Worm (Caenorhabditis elegans) whole organism, mixed stage, embryonic: ENCODE results near the gene abf-3.

Experiments
- M03D4.4 ChIP-seq: sonication (generic microtip); optimal IDR thresholded peaks from 2 replicates; lab custom pipeline; 2017; ENCODE audit warnings: mild to moderate bottlenecking, missing genetic modification characterization, missing compliant biosample characterization
- bed-3 ChIP-seq: fragments of 200-800 bp; sonication (Bioruptor generic); optimal IDR thresholded peaks from 3 replicates; lab custom pipeline; 2018; ENCODE audit warnings: mild to moderate bottlenecking, missing genetic modification characterization, moderate library complexity, missing compliant biosample characterization
- blmp-1 ChIP-seq: fragments of 150-350 bp; optimal IDR thresholded peaks from 2 replicates; lab custom pipeline; 2014; ENCODE audit warnings: missing biosample characterization, missing genetic modification characterization
- ceh-39 ChIP-seq: fragments of 150-350 bp; optimal IDR thresholded peaks from 2 replicates; lab custom pipeline; 2014; ENCODE audit warnings: missing biosample characterization, missing genetic modification characterization
- ceh-43 ChIP-seq: fragments of 200-800 bp; sonication (Bioruptor generic); optimal IDR thresholded peaks from 2 replicates; lab custom pipeline; 2018; ENCODE audit warnings: mild to moderate bottlenecking, missing genetic modification characterization, moderate library complexity, missing compliant biosample characterization
- ceh-83 ChIP-seq: fragments of 200-800 bp; sonication (Bioruptor generic); optimal IDR thresholded peaks from 2 replicates; lab custom pipeline; 2018; ENCODE audit warnings: mild to moderate bottlenecking, missing genetic modification characterization, missing compliant biosample characterization
- ces-1 ChIP-seq: fragments of 150-350 bp; optimal IDR thresholded peaks from 2 replicates; lab custom pipeline; 2014; ENCODE audit warnings: missing biosample characterization, missing genetic modification reagents, missing genetic modification characterization
- elt-1 ChIP-seq: sonication (generic microtip); optimal IDR thresholded peaks from 2 replicates; lab custom pipeline; 2017; ENCODE audit warnings: missing genetic modification characterization, mild to moderate bottlenecking, missing compliant biosample characterization, antibody characterized with exemption, moderate library complexity, borderline replicate concordance; ENCODE audit not compliant: insufficient read depth
- elt-3 ChIP-seq: fragments of 150-350 bp; optimal IDR thresholded peaks from 2 replicates; lab custom pipeline; 2014; ENCODE audit warnings: missing biosample characterization, missing genetic modification characterization
- flh-1 ChIP-seq: fragments of 200-800 bp; sonication (Bioruptor generic); optimal IDR thresholded peaks from 2 replicates; lab custom pipeline; 2018; ENCODE audit warnings: mild to moderate bottlenecking, missing genetic modification characterization, moderate library complexity, missing compliant biosample characterization
- ham-2 ChIP-seq: fragments of 200-800 bp; sonication (Bioruptor generic); optimal IDR thresholded peaks from 2 replicates; lab custom pipeline; 2018; ENCODE audit warnings: mild to moderate bottlenecking, missing genetic modification characterization, missing compliant biosample characterization
- hlh-1 ChIP-seq: fragments of 150-350 bp; optimal IDR thresholded peaks from 2 replicates; lab custom pipeline; 2014; ENCODE audit warnings: missing biosample characterization, missing genetic modification reagents, missing genetic modification characterization
- lsy-2 ChIP-seq: fragments of 150-350 bp; optimal IDR thresholded peaks from 2 replicates; lab custom pipeline; 2014; ENCODE audit warnings: missing biosample characterization, missing genetic modification characterization
- mab-5 ChIP-seq: fragments of 150-350 bp; optimal IDR thresholded peaks from 2 replicates; lab custom pipeline; 2014; ENCODE audit warnings: missing biosample characterization, missing genetic modification characterization
- mep-1 ChIP-seq: fragments of 150-350 bp; optimal IDR thresholded peaks from 2 replicates; lab custom pipeline; 2017; ENCODE audit warnings: missing biosample characterization, missing genetic modification reagents, missing genetic modification characterization, inconsistent platforms
- mls-2 ChIP-seq: sonication (generic microtip); optimal IDR thresholded peaks from 2 replicates; lab custom pipeline; 2016; ENCODE audit warnings: mild to moderate bottlenecking, missing genetic modification characterization, moderate library complexity, missing compliant biosample characterization
- nhr-12 ChIP-seq: fragments of 150-350 bp; optimal IDR thresholded peaks from 2 replicates; lab custom pipeline; 2014; ENCODE audit warnings: missing biosample characterization, missing genetic modification characterization
- nhr-2 ChIP-seq: fragments of 150-350 bp; optimal IDR thresholded peaks from 2 replicates; lab custom pipeline; 2014; ENCODE audit warnings: missing biosample characterization, missing genetic modification characterization
- nhr-237 ChIP-seq: fragments of 150-350 bp; optimal IDR thresholded peaks from 2 replicates; lab custom pipeline; 2014; ENCODE audit warnings: missing biosample characterization, missing genetic modification characterization
- nhr-28 ChIP-seq: fragments of 150-350 bp; optimal IDR thresholded peaks from 2 replicates; lab custom pipeline; 2014; ENCODE audit warnings: missing biosample characterization, missing genetic modification characterization
- pha-4 ChIP-seq: fragments of 150-350 bp; optimal IDR thresholded peaks from 2 replicates; lab custom pipeline; 2018; ENCODE audit warnings: missing biosample characterization, missing genetic modification reagents, missing genetic modification characterization
- sem-2 ChIP-seq: fragments of 200-800 bp; sonication (Bioruptor generic); optimal IDR thresholded peaks from 2 replicates; lab custom pipeline; 2018; ENCODE audit warnings: mild to moderate bottlenecking, missing genetic modification characterization, missing compliant biosample characterization
- snpc-4 ChIP-seq: fragments of 150-350 bp; optimal IDR thresholded peaks from 2 replicates; lab custom pipeline; 2014; ENCODE audit warnings: missing biosample characterization, missing genetic modification characterization
- sptf-1 ChIP-seq: sonication (generic microtip); optimal IDR thresholded peaks from 2 replicates; lab custom pipeline; 2017; ENCODE audit warnings: mild to moderate bottlenecking, missing genetic modification characterization, moderate library complexity, missing compliant biosample characterization
- tbx-8 ChIP-seq: fragments of 200-800 bp; sonication (Bioruptor generic); optimal IDR thresholded peaks from 2 replicates; lab custom pipeline; 2018; ENCODE audit warnings: mild to moderate bottlenecking, missing genetic modification characterization, moderate library complexity, missing compliant biosample characterization
- unc-120 ChIP-seq: sonication (generic microtip); optimal IDR thresholded peaks from 2 replicates; lab custom pipeline; 2017; ENCODE audit warnings: missing genetic modification characterization, missing compliant biosample characterization; ENCODE audit not compliant: poor library complexity, severe bottlenecking
- unc-39 ChIP-seq: fragments of 150-350 bp; optimal IDR thresholded peaks from 2 replicates; lab custom pipeline; 2014; ENCODE audit warnings: missing biosample characterization, missing genetic modification characterization
- unc-62 ChIP-seq: fragments of 150-350 bp; optimal IDR thresholded peaks from 2 replicates; lab custom pipeline; 2014; ENCODE audit warnings: missing biosample characterization, missing genetic modification reagents, missing genetic modification characterization
- ztf-11 ChIP-seq: fragments of 150-350 bp; optimal IDR thresholded peaks from 2 replicates; lab custom pipeline; 2014; ENCODE audit warnings: missing biosample characterization, missing genetic modification characterization

The abf-3 gene

ce11 chrV:15793270-15793669 lies 24.4 kb downstream of the abf-3 start, which contains the start of gene T26E4.7:
TSS of gene T26E4.7 (plus strand) at chrV:15793570.
- TF ChIP-seq unc-120, result no peak
- TF ChIP-seq nhr-237, result no peak
- TF ChIP-seq blmp-1 (tag; lab: Kevin White, UChicago), result no peak
- TF ChIP-seq lsy-2, result no peak
- TF ChIP-seq ceh-43 (GFP tag; lab: Kevin White, UChicago), result no peak
- no peak for TF ChIP-seq elt-1 (tag; lab: Kevin White, UChicago)
- no peak for TF ChIP-seq M03D4.4
- TF ChIP-seq mep-1 (tag; lab: Kevin White, UChicago), result no peak
- no peak for TF ChIP-seq snpc-4 (tag; lab: Kevin White, UChicago)
- TF ChIP-seq ceh-83 (GFP tag; lab: Kevin White, UChicago), result no peak
- TF ChIP-seq unc-39 (tag; lab: Kevin White, UChicago), result no peak
- TF ChIP-seq mab-5 (tag; lab: Kevin White, UChicago), result no peak
- TF ChIP-seq nhr-28, result no peak
- no peak for TF ChIP-seq tbx-8 (GFP tag; lab: Kevin White, UChicago)

- TF ChIP-seq sptf-1, result no peak
- TF ChIP-seq unc-62 (GFP tag; lab: Kevin White, UChicago), result no peak
- TF ChIP-seq ham-2 (GFP tag; lab: Kevin White, UChicago), result no peak
- TF ChIP-seq nhr-237, result no peak
- TF ChIP-seq ceh-39 (tag; lab: Kevin White, UChicago), result no peak
- no peak for TF ChIP-seq tbx-8 (GFP tag; lab: Kevin White, UChicago)
- no peak for TF ChIP-seq blmp-1 (tag; lab: Kevin White, UChicago)
- no peak for TF ChIP-seq ztf-11 (tag; lab: Kevin White, UChicago)
- TF ChIP-seq elt-1 (tag; lab: Kevin White, UChicago), result no peak
Observed at ce11 chrV:15792409-15792808, 25.2 kb downstream of the abf-3 start, which contains the start of gene T26E4.4. TSS of gene T26E4.4 (minus strand) at chrV:15792509.

- TF ChIP-seq ceh-83 (GFP tag; lab: Kevin White, UChicago) (no peak), ceh-39 (tag; lab: Kevin White, UChicago) (no peak), mls-2 (tag; lab: Kevin White, UChicago) (no peak), tbx-8 (GFP tag; lab: Kevin White, UChicago) (no peak)
Observed at ce11 chrV:15782494-15782893, 35.2 kb downstream of the abf-3 start, which contains the start of gene T26E4.3. TSS of gene T26E4.3 (plus strand) at chrV:15782794.

ce11 chrV:15781086-15781485 lies 36.6 kb downstream of the abf-3 start, which contains the start of gene T26E4.2:
TSS of gene T26E4.2 (plus strand) at chrV:15781386.
- TF ChIP-seq blmp-1 (tag; lab: Kevin White, UChicago) (no peak), ces-1 (GFP tag; lab: Kevin White, UChicago) (no peak), nhr-237 (no peak), elt-3 (tag; lab: Kevin White, UChicago) (no peak), bed-3 (GFP tag; lab: Kevin White, UChicago) (no peak), sptf-1 (no peak), ceh-43 (GFP tag; lab: Kevin White, UChicago) (no peak), nhr-28 (no peak), pha-4 (tag; lab: Kevin White, UChicago) (no peak), nhr-2 (tag; lab: Kevin White, UChicago) (no peak), unc-62 (GFP tag; lab: Kevin White, UChicago) (no peak), ceh-39 (tag; lab: Kevin White, UChicago) (no peak), tbx-8 (GFP tag; lab: Kevin White, UChicago) (no peak), mab-5 (tag; lab: Kevin White, UChicago) (no peak), snpc-4 (tag; lab: Kevin White, UChicago) (no peak), unc-120 (no peak), lsy-2 (no peak), mls-2 (tag; lab: Kevin White, UChicago) (no peak), sem-2 (GFP tag; lab: Kevin White, UChicago) (no peak), ztf-11 (tag; lab: Kevin White, UChicago) (no peak)

- TF ChIP-seq ceh-43 (GFP tag; lab: Kevin White, UChicago) (no peak), sem-2 (GFP tag; lab: Kevin White, UChicago) (no peak), nhr-12 (tag; lab: Kevin White, UChicago) (no peak), mls-2 (tag; lab: Kevin White, UChicago) (no peak), mep-1 (tag; lab: Kevin White, UChicago) (no peak), M03D4.4 (no peak), ham-2 (GFP tag; lab: Kevin White, UChicago) (no peak), unc-39 (tag; lab: Kevin White, UChicago) (no peak), bed-3 (GFP tag; lab: Kevin White, UChicago) (no peak), tbx-8 (GFP tag; lab: Kevin White, UChicago) (no peak), flh-1 (GFP tag; lab: Kevin White, UChicago) (no peak), hlh-1 (tag; lab: Kevin White, UChicago) (no peak)
Observed at ce11 chrV:15779128-15779729, 38.4 kb downstream of the abf-3 start, which contains the start of the genes nhr-285 and irld-52. TSS of gene nhr-285 (minus strand) at chrV:15779228. TSS of gene irld-52 (plus strand) at chrV:15779679.
